ENCODE assay signal across 1 fruit fly cellular context in the genomic region with DNA sequence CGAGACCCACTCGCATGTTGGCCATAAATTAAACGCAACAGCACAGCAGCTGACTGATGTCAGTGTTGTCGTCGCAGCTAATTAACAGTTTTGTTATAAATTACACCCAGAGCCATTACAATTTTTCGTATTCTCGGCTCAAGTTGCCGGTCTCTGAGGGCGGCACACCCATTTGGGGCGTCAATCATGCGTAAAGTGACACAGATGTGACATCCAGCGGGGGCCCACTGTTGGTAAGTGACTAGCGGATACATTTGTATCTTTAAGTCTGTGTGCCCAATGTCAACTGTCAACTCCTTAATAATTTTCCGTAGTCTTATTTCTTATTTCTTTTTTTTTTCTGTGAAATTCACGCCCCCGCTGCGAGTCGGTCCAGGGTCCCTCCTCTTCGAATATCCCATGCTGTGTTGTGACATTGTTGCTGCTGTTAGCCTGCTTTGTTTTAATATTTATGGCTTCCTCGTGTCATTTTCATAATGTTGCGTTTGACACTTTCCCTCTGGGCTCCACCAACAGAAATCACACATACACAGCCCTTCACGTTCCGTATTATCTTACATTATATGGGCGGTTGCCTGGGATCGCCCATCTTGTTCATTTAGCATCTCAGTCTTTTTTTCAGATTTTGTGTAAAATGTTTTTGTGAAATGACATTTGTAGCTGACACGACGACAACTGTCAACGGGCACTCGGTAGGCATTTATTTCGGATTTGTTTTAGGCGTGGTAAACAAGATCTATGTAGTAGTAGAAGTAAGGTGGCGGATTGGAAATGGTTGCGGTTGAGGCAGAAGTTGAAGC.
TF ChIP-seq lines count a peak whose summit lies in the region.

No protein-coding gene starts in this region.

TF ChIP-seq in whole organism, embryonic, 481 proteins besides CTCF, POLR2A, EP300 and RAD21 (continued from another document):
- TF ChIP-seq luna (GFP tag; optimal IDR thresholded peaks at IDR 0.05; lab: Kevin White, UChicago), result no peak
- TF ChIP-seq grau (tag; optimal IDR thresholded peaks at IDR 0.05; lab: Kevin White, UChicago), result peak; percentile 60
- no peak for TF ChIP-seq Mes4 (GFP tag; optimal IDR thresholded peaks at IDR 0.05; lab: Kevin White, UChicago)
- peak; percentile 3 for TF ChIP-seq HLHmδ (GFP tag; optimal IDR thresholded peaks at IDR 0.05; lab: Kevin White, UChicago)
- TF ChIP-seq Six4 (GFP tag; optimal IDR thresholded peaks at IDR 0.05; lab: Kevin White, UChicago), result peak; percentile 36
- TF ChIP-seq CG9876 (GFP tag; optimal IDR thresholded peaks at IDR 0.05; lab: Kevin White, UChicago), result no peak
- no peak for TF ChIP-seq BtbVII (GFP tag; optimal IDR thresholded peaks at IDR 0.05; lab: Kevin White, UChicago)
- peak; percentile 50 for TF ChIP-seq sd (tag; optimal IDR thresholded peaks at IDR 0.05; lab: Kevin White, UChicago)
- peak; percentile 77 for TF ChIP-seq cad (GFP tag; optimal IDR thresholded peaks at IDR 0.05; lab: Kevin White, UChicago)
- peak; percentile 90 for TF ChIP-seq sr (GFP tag; IDR thresholded peaks at IDR 0.05; lab: Robert Waterston, UW)
- TF ChIP-seq CG4328 (GFP tag; optimal IDR thresholded peaks at IDR 0.05; lab: Kevin White, UChicago), result peak; percentile 88
- no peak for TF ChIP-seq NFAT (GFP tag; IDR thresholded peaks at IDR 0.05; lab: Robert Waterston, UW)
- no peak for TF ChIP-seq CG10274 (GFP tag; optimal IDR thresholded peaks at IDR 0.05; lab: Kevin White, UChicago)
- no peak for TF ChIP-seq CG15479 (GFP tag; optimal IDR thresholded peaks at IDR 0.05; lab: Kevin White, UChicago)
- TF ChIP-seq CG32772 (GFP tag; IDR thresholded peaks at IDR 0.05; lab: Robert Waterston, UW), result peak; percentile 45; the same call in 1 of the 2 replicates
- no peak for TF ChIP-seq CG6272 (GFP tag; IDR thresholded peaks at IDR 0.05; lab: Robert Waterston, UW)
- no peak for TF ChIP-seq jumu (GFP tag; optimal IDR thresholded peaks at IDR 0.05; lab: Kevin White, UChicago)
- TF ChIP-seq CG3838 (GFP tag; optimal IDR thresholded peaks at IDR 0.05; lab: Kevin White, UChicago), result peak; percentile 30
- peak; percentile 42 for TF ChIP-seq CG12769 (tag; optimal IDR thresholded peaks at IDR 0.05; lab: Kevin White, UChicago)
- no peak for TF ChIP-seq CG12391 (tag; optimal IDR thresholded peaks at IDR 0.05; lab: Kevin White, UChicago)
- TF ChIP-seq dan (GFP tag; IDR thresholded peaks at IDR 0.05; lab: Robert Waterston, UW), result no peak
- peak; percentile 13 for TF ChIP-seq nau (GFP tag; optimal IDR thresholded peaks at IDR 0.05; lab: Kevin White, UChicago)
- TF ChIP-seq sqz (GFP tag; optimal IDR thresholded peaks at IDR 0.05; lab: Kevin White, UChicago), result peak; percentile 52
- TF ChIP-seq tx (GFP tag; optimal IDR thresholded peaks at IDR 0.05; lab: Kevin White, UChicago), result no peak
- TF ChIP-seq Stat92E (GFP tag; optimal IDR thresholded peaks at IDR 0.05; lab: Kevin White, UChicago), result peak in 1 of 3 experiments; percentile 59
- peak; percentile 43 for TF ChIP-seq oc (tag; optimal IDR thresholded peaks at IDR 0.05; lab: Kevin White, UChicago)
- TF ChIP-seq da (GFP tag; optimal IDR thresholded peaks at IDR 0.05; lab: Kevin White, UChicago), result peak; percentile 7
- TF ChIP-seq Abd-B (GFP tag; optimal IDR thresholded peaks at IDR 0.05; lab: Kevin White, UChicago), result peak; percentile 0
- TF ChIP-seq klu (GFP tag; IDR thresholded peaks at IDR 0.05; lab: Robert Waterston, UW), result no peak
- TF ChIP-seq onecut (GFP tag; IDR thresholded peaks at IDR 0.05; lab: Robert Waterston, UW), result no peak
- TF ChIP-seq Dad (GFP tag; optimal IDR thresholded peaks at IDR 0.05; lab: Kevin White, UChicago), result no peak
- 0 out of 2 replicates have a peak, but pooled peaks have one; percentile 8 for TF ChIP-seq CG14441 (GFP tag; IDR thresholded peaks at IDR 0.05; lab: Robert Waterston, UW)
- no peak for TF ChIP-seq kah (GFP tag; optimal IDR thresholded peaks at IDR 0.05; lab: Kevin White, UChicago)
- peak; percentile 81 for TF ChIP-seq hth (optimal IDR thresholded peaks at IDR 0.05; lab: Kevin White, UChicago)
- TF ChIP-seq pb (GFP tag; optimal IDR thresholded peaks at IDR 0.05; lab: Kevin White, UChicago), result no peak
- TF ChIP-seq sisA (GFP tag; IDR thresholded peaks at IDR 0.05; lab: Robert Waterston, UW), result no peak
- TF ChIP-seq CG31224 (GFP tag; IDR thresholded peaks at IDR 0.05; lab: Robert Waterston, UW), result 0 out of 2 replicates have a peak, but pooled peaks have one; percentile 21
- TF ChIP-seq Sry-δ (GFP tag; optimal IDR thresholded peaks at IDR 0.05; lab: Kevin White, UChicago), result no peak
- TF ChIP-seq CG9727 (GFP tag; optimal IDR thresholded peaks at IDR 0.05; lab: Kevin White, UChicago), result no peak
- no peak for TF ChIP-seq CG12299 (tag; optimal IDR thresholded peaks at IDR 0.05; lab: Kevin White, UChicago)
- no peak for TF ChIP-seq CG14014 (GFP tag; IDR thresholded peaks at IDR 0.05; lab: Robert Waterston, UW)
- TF ChIP-seq CG15269 (tag; optimal IDR thresholded peaks at IDR 0.05; lab: Kevin White, UChicago), result peak; percentile 65
- 0 out of 2 replicates have a peak, but pooled peaks have one; percentile 11 for TF ChIP-seq HLH3B (GFP tag; IDR thresholded peaks at IDR 0.05; lab: Robert Waterston, UW)
- TF ChIP-seq zen (tag; optimal IDR thresholded peaks at IDR 0.05; lab: Kevin White, UChicago), result peak; percentile 70
- peak; percentile 46 for TF ChIP-seq CG10543 (GFP tag; optimal IDR thresholded peaks at IDR 0.05; lab: Kevin White, UChicago)
- no peak for TF ChIP-seq Gsc (GFP tag; IDR thresholded peaks at IDR 0.05; lab: Robert Waterston, UW)
- no peak for TF ChIP-seq phol (tag; optimal IDR thresholded peaks at IDR 0.05; lab: Kevin White, UChicago)
- TF ChIP-seq pros (GFP tag; optimal IDR thresholded peaks at IDR 0.05; lab: Kevin White, UChicago), result peak; percentile 30
- TF ChIP-seq row (GFP tag; IDR thresholded peaks at IDR 0.05; lab: Robert Waterston, UW), result 0 out of 3 replicates have a peak, but pooled peaks have one; percentile 23
- no peak for TF ChIP-seq CG8290 (GFP tag; optimal IDR thresholded peaks at IDR 0.05; lab: Kevin White, UChicago)
- TF ChIP-seq CG8290 (tag; optimal IDR thresholded peaks at IDR 0.05; lab: Kevin White, UChicago), result peak in 1 of 2 experiments; percentile 30
- TF ChIP-seq ci (GFP tag; IDR thresholded peaks at IDR 0.05; lab: Robert Waterston, UW), result 0 out of 3 replicates have a peak, but pooled peaks have one; percentile 15
- peak; percentile 1 for TF ChIP-seq gsb-n (tag; optimal IDR thresholded peaks at IDR 0.05; lab: Kevin White, UChicago)
- no peak for TF ChIP-seq CG7839 (tag; optimal IDR thresholded peaks at IDR 0.05; lab: Kevin White, UChicago)
- no peak for TF ChIP-seq Scr (GFP tag; IDR thresholded peaks at IDR 0.05; lab: Robert Waterston, UW; ENCODE audit: partially characterized antibody)
- no peak for TF ChIP-seq CG18011 (GFP tag; optimal IDR thresholded peaks at IDR 0.05; lab: Kevin White, UChicago)
- peak; percentile 11 for TF ChIP-seq Vsx1 (GFP tag; optimal IDR thresholded peaks at IDR 0.05; lab: Kevin White, UChicago)
- TF ChIP-seq CG10959 (GFP tag; IDR thresholded peaks at IDR 0.05; lab: Robert Waterston, UW), result no peak
- TF ChIP-seq kni (GFP tag; optimal IDR thresholded peaks at IDR 0.05; lab: Kevin White, UChicago), result peak; percentile 33
- peak; percentile 58 for TF ChIP-seq mirr (GFP tag; optimal IDR thresholded peaks at IDR 0.05; lab: Kevin White, UChicago)
- TF ChIP-seq CG10147 (GFP tag; optimal IDR thresholded peaks at IDR 0.05; lab: Kevin White, UChicago), result no peak
- TF ChIP-seq dmrt11E (tag; optimal IDR thresholded peaks at IDR 0.05; lab: Kevin White, UChicago), result peak; percentile 78
- 0 out of 4 replicates have a peak, but pooled peaks have one; percentile 5 for TF ChIP-seq Gug (GFP tag; IDR thresholded peaks at IDR 0.05; lab: Robert Waterston, UW)
- TF ChIP-seq lab (GFP tag; optimal IDR thresholded peaks at IDR 0.05; lab: Kevin White, UChicago), result no peak
- peak; percentile 46 for TF ChIP-seq Med (GFP tag; lab: Kevin White, UChicago)
- no peak for TF ChIP-seq dimm (GFP tag; IDR thresholded peaks at IDR 0.05; lab: Robert Waterston, UW)
- no peak for TF ChIP-seq Awh (GFP tag; IDR thresholded peaks at IDR 0.05; lab: Robert Waterston, UW)
